Worm (Caenorhabditis elegans) whole organism, L3 larva: Measurements from ENCODE around the gene C47D12.2.

Experiments used
- R02D3.7 ChIP-seq: fragments of 150-350 bp; optimal IDR thresholded peaks from 2 replicates; lab custom pipeline; 2014; ENCODE audit warnings: missing biosample characterization, missing genetic modification characterization
- ceh-16 ChIP-seq: sonication (generic microtip); optimal IDR thresholded peaks from 2 replicates; lab custom pipeline; 2017; ENCODE audit warnings: missing biosample characterization, missing genetic modification characterization
- ceh-9 ChIP-seq: sonication (generic microtip); optimal IDR thresholded peaks from 2 replicates; lab custom pipeline; 2018; ENCODE audit warnings: missing biosample characterization, missing genetic modification characterization
- elt-2 ChIP-seq: sonication (generic microtip); optimal IDR thresholded peaks from 2 replicates; lab custom pipeline; 2016; ENCODE audit warnings: missing genetic modification reagents, mild to moderate bottlenecking, missing genetic modification characterization, missing compliant biosample characterization
- lin-39 ChIP-seq: fragments of 150-350 bp; optimal IDR thresholded peaks from 2 replicates; lab custom pipeline; 2018; ENCODE audit warnings: missing biosample characterization, missing genetic modification reagents, missing genetic modification characterization
- nhr-11 ChIP-seq: fragments of 150-350 bp; optimal IDR thresholded peaks from 2 replicates; lab custom pipeline; 2014; ENCODE audit warnings: missing biosample characterization, missing genetic modification characterization
- nhr-12 ChIP-seq: fragments of 150-350 bp; optimal IDR thresholded peaks from 2 replicates; lab custom pipeline; 2014; ENCODE audit warnings: missing biosample characterization, missing genetic modification characterization
- nhr-28 ChIP-seq: fragments of 150-350 bp; optimal IDR thresholded peaks from 2 replicates; lab custom pipeline; 2014; ENCODE audit warnings: missing biosample characterization, missing genetic modification characterization
- nhr-77 ChIP-seq: fragments of 150-350 bp; optimal IDR thresholded peaks from 2 replicates; lab custom pipeline; 2014; ENCODE audit warnings: missing biosample characterization, missing genetic modification characterization
- unc-62 ChIP-seq: fragments of 150-350 bp; sonication (generic microtip); optimal IDR thresholded peaks from 4 replicates; lab custom pipeline; 2014; ENCODE audit warnings: missing biosample characterization, missing genetic modification reagents, missing genetic modification characterization
- ztf-11 ChIP-seq: fragments of 150-350 bp; optimal IDR thresholded peaks from 2 replicates; lab custom pipeline; 2014; ENCODE audit warnings: missing biosample characterization, missing genetic modification characterization

DNA sequence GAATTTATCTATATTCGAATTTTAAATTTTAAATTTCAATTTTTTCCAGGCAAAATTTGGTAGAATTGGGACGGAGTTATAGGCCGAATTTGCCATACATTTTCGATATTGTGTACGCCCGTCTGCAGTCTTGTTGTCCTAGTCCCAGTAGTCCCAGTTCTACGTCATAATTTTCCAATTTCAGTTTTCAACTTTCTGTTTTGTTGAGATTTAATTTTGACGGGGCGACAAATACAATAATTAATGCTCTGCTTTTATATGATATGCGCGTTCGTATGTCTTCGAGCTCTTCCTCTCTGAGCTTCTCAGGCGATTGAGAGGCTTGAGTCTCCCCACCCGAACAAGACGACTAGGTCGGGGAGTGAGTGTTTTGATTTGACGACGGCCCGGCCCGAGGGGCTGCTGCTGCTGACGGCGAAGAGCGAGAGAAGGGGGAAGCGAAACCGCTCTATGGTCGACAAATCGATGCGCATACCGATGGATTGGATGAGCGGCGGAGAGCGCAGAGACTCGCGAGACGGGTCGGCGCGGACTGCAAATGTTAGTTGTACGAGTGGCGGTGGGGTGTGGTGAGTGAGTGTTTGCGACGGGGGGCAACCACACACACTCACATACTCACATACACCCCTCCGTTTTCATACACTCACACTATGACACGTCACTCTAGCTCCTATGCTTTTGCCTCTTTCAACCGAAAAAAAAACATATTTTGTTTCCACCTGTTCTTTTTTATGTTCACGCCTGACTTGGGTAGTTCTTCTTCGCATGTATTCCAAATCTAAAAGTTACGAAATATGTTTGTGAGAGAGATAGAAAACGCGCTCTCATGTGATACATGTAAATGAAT, 41.2 kb upstream of the C47D12.2 start:
- TF ChIP-seq nhr-11 (peak; percentile 81), ceh-16 (tag; lab: Kevin White, UChicago) (no peak), nhr-28 (tag; lab: Kevin White, UChicago) (no peak), ztf-11 (tag; lab: Kevin White, UChicago) (no peak), nhr-12 (tag; lab: Kevin White, UChicago) (no peak), R02D3.7 (peak; percentile 54), lin-39 (tag; lab: Kevin White, UChicago) (peak; percentile 99), unc-62 (GFP tag; lab: Kevin White, UChicago) (peak; percentile 80), elt-2 (peak; percentile 75), ceh-9 (tag; lab: Kevin White, UChicago) (no peak), nhr-77 (tag; lab: Kevin White, UChicago) (no peak)
